Worm (Caenorhabditis elegans): Measurements from ENCODE around the gene otpl-7.

otpl-7 gene

ce11 chrV:8520846-8521553 is at the start of gene otpl-7, which contains the start of gene F45F2.11:
TSS of gene otpl-7 (plus strand) at chrV:8521503.
TSS of gene F45F2.11 (minus strand) at chrV:8520896.
- TF ChIP-seq ztf-29 (GFP tag; IDR thresholded peaks at IDR 0.05): no peak
- no peak for TF ChIP-seq cog-1 (tag; optimal IDR thresholded peaks at IDR 0.05)
- TF ChIP-seq ref-1 (GFP tag; conservative IDR thresholded peaks at IDR 0.05): no peak

ce11 chrV:8481274-8481673 is 40.0 kb upstream of the otpl-7 start:
- TF ChIP-seq tab-1 (GFP tag; IDR thresholded peaks at IDR 0.05) (no peak), T22C8.4 (GFP tag; IDR thresholded peaks at IDR 0.05) (no peak), ref-1 (GFP tag; conservative IDR thresholded peaks at IDR 0.05) (no peak), cog-1 (tag; optimal IDR thresholded peaks at IDR 0.05) (no peak), klf-2 (GFP tag; conservative IDR thresholded peaks at IDR 0.05) (no peak), flt-1 (GFP tag; IDR thresholded peaks at IDR 0.05) (no peak), ztf-23 (GFP tag; IDR thresholded peaks at IDR 0.05) (no peak), ztf-29 (GFP tag; IDR thresholded peaks at IDR 0.05) (no peak), med-1 (GFP tag; optimal IDR thresholded peaks at IDR 0.05; ENCODE audit: insufficient read depth) (no peak)

ce11 chrV:8494260-8494939 is 26.9 kb upstream of the otpl-7 start, which contains the start of gene pxn-1:
TSS of gene pxn-1 (plus strand) at chrV:8494889.
- TF ChIP-seq flt-1 (GFP tag; IDR thresholded peaks at IDR 0.05) (no peak), ztf-23 (GFP tag; IDR thresholded peaks at IDR 0.05) (no peak), klf-2 (GFP tag; conservative IDR thresholded peaks at IDR 0.05) (no peak), tab-1 (GFP tag; IDR thresholded peaks at IDR 0.05) (no peak), T22C8.4 (GFP tag; IDR thresholded peaks at IDR 0.05) (no peak), med-1 (GFP tag; optimal IDR thresholded peaks at IDR 0.05; ENCODE audit: insufficient read depth) (no peak), cog-1 (tag; optimal IDR thresholded peaks at IDR 0.05) (no peak), ztf-29 (GFP tag; IDR thresholded peaks at IDR 0.05) (no peak), ref-1 (GFP tag; conservative IDR thresholded peaks at IDR 0.05) (no peak)

- TF ChIP-seq ref-1 (GFP tag; conservative IDR thresholded peaks at IDR 0.05): no peak
Measured at ce11 chrV:8495106-8495505, 26.2 kb upstream of the otpl-7 start.

DNA sequence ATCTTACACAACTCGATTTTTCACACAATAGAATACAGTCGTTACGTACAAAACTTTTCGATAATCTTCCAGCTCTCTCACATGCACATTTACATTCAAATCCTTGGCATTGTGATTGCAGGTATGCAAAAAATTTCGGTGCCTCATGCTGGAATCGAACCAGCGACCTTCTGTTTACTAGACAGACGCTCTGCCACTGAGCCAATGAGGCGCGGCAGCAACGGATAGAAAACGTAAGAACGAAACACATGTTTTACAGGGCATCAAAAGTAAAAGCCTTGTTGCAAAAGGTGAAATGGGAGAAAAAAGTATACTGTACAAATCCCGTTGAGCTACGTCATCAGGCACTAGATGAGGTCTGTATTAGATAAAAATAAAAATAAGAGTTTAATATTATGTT is 25.3 kb upstream of the otpl-7 start:
- TF ChIP-seq tab-1 (GFP tag; IDR thresholded peaks at IDR 0.05) (0 out of 2 replicates have a peak, but pooled peaks have one; percentile 8), ztf-29 (GFP tag; IDR thresholded peaks at IDR 0.05) (no peak)

DNA sequence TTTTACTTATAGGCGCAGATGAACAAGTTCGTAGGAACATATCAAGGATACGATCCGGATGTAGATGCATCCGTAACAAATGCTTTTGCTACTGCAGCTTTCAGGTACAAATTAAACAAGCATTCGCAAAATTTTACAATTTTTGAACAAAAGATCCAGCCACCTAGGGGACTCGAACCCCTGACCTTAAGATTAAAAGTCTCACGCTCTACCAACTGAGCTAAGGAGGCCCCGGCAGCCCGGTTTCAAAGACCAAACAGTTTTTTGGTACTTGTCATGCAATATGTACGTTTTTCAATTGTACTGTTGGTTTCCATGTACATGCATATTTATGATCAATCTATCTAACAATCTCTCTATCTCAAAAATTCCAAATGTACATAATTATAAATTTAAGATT is 21.9 kb upstream of the otpl-7 start:
- TF ChIP-seq ztf-23 (GFP tag; IDR thresholded peaks at IDR 0.05) (no peak), ztf-29 (GFP tag; IDR thresholded peaks at IDR 0.05) (no peak), flt-1 (GFP tag; IDR thresholded peaks at IDR 0.05) (no peak), klf-2 (GFP tag; conservative IDR thresholded peaks at IDR 0.05) (no peak), med-1 (GFP tag; optimal IDR thresholded peaks at IDR 0.05; ENCODE audit: insufficient read depth) (no peak), cog-1 (tag; optimal IDR thresholded peaks at IDR 0.05) (no peak), T22C8.4 (GFP tag; IDR thresholded peaks at IDR 0.05) (no peak), ref-1 (GFP tag; conservative IDR thresholded peaks at IDR 0.05) (no peak), tab-1 (GFP tag; IDR thresholded peaks at IDR 0.05) (no peak)

ce11 chrV:8500348-8500747 is 21.0 kb upstream of the otpl-7 start:
- peak; percentile 93 for TF ChIP-seq med-1 (GFP tag; optimal IDR thresholded peaks at IDR 0.05; ENCODE audit: insufficient read depth)
- peak; percentile 98 for TF ChIP-seq ref-1 (GFP tag; conservative IDR thresholded peaks at IDR 0.05)
- TF ChIP-seq cog-1 (tag; optimal IDR thresholded peaks at IDR 0.05): peak; percentile 97
- TF ChIP-seq flt-1 (GFP tag; IDR thresholded peaks at IDR 0.05): peak; percentile 99
- peak; percentile 100 for TF ChIP-seq klf-2 (GFP tag; conservative IDR thresholded peaks at IDR 0.05)
- TF ChIP-seq T22C8.4 (GFP tag; IDR thresholded peaks at IDR 0.05): peak; percentile 98
- TF ChIP-seq ztf-23 (GFP tag; IDR thresholded peaks at IDR 0.05): peak; percentile 99
- TF ChIP-seq tab-1 (GFP tag; IDR thresholded peaks at IDR 0.05): peak; percentile 100
- TF ChIP-seq ztf-29 (GFP tag; IDR thresholded peaks at IDR 0.05): peak; percentile 99

DNA sequence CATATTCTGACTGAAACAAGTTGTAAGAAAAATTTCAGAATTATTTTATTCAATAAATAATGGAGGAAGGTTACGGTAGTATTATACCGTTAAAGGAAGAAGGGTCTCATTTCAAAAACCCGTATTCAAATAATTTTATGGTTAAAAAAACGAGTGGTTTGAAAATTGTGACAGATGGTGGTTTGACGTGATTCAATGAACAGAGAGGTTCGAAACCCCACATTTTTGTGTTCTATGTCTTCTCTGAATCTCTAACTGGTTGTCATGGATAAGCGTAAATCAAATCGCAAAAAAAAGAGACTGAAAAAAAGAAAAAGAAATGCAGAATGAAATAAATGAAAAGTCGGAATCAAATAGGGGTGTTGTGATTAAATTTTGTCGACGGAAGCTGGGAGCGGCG is 14.0 kb upstream of the otpl-7 start, which contains the start of gene ZK994.6:
ZK994.6 (minus strand) TSS at position 101 of the 400 bp plus-strand sequence.
- no peak for TF ChIP-seq ztf-29 (GFP tag; IDR thresholded peaks at IDR 0.05)
- TF ChIP-seq klf-2 (GFP tag; conservative IDR thresholded peaks at IDR 0.05): no peak
- no peak for TF ChIP-seq cog-1 (tag; optimal IDR thresholded peaks at IDR 0.05)
- no peak for TF ChIP-seq tab-1 (GFP tag; IDR thresholded peaks at IDR 0.05)
- TF ChIP-seq flt-1 (GFP tag; IDR thresholded peaks at IDR 0.05): no peak
- TF ChIP-seq T22C8.4 (GFP tag; IDR thresholded peaks at IDR 0.05): no peak
- no peak for TF ChIP-seq med-1 (GFP tag; optimal IDR thresholded peaks at IDR 0.05; ENCODE audit: insufficient read depth)
- no peak for TF ChIP-seq ref-1 (GFP tag; conservative IDR thresholded peaks at IDR 0.05)

- TF ChIP-seq klf-2 (GFP tag; conservative IDR thresholded peaks at IDR 0.05) (no peak), ref-1 (GFP tag; conservative IDR thresholded peaks at IDR 0.05) (no peak), T22C8.4 (GFP tag; IDR thresholded peaks at IDR 0.05) (no peak), ztf-23 (GFP tag; IDR thresholded peaks at IDR 0.05) (no peak), flt-1 (GFP tag; IDR thresholded peaks at IDR 0.05) (no peak), tab-1 (GFP tag; IDR thresholded peaks at IDR 0.05) (no peak), med-1 (GFP tag; optimal IDR thresholded peaks at IDR 0.05; ENCODE audit: insufficient read depth) (no peak), ztf-29 (GFP tag; IDR thresholded peaks at IDR 0.05) (no peak), cog-1 (tag; optimal IDR thresholded peaks at IDR 0.05) (no peak)
Measured at ce11 chrV:8513361-8513760, 7.9 kb upstream of the otpl-7 start, which contains the start of gene F45F2.9. TSS of gene F45F2.9 (minus strand) at chrV:8513461.

DNA sequence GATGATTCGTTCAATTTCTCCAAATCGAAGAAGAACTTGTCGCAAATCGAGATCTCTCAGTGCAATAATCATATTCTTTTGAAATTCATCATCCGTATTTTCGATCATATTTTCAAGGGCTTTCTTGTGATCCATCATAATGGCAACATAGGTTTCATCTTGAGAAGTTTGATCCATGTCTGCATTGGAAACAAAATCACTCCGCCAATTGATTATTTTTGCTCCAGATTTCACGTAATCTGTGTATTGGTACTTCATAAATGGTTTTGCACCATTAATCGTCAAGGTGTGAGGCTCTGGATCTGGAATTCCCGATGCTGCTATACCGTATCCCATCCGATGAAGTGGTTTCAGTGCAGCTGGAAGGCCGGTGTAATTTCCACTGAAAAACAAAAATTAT is 4.9 kb upstream of the otpl-7 start:
- no peak for TF ChIP-seq flt-1 (GFP tag; IDR thresholded peaks at IDR 0.05)
- TF ChIP-seq med-1 (GFP tag; optimal IDR thresholded peaks at IDR 0.05; ENCODE audit: insufficient read depth): no peak
- no peak for TF ChIP-seq T22C8.4 (GFP tag; IDR thresholded peaks at IDR 0.05)
